Worm (Caenorhabditis elegans): Measurements from ENCODE around the gene gbf-1.
A peak's percentile ranks its signal among the peaks of the same experiment; 100 is the strongest.

DNA sequence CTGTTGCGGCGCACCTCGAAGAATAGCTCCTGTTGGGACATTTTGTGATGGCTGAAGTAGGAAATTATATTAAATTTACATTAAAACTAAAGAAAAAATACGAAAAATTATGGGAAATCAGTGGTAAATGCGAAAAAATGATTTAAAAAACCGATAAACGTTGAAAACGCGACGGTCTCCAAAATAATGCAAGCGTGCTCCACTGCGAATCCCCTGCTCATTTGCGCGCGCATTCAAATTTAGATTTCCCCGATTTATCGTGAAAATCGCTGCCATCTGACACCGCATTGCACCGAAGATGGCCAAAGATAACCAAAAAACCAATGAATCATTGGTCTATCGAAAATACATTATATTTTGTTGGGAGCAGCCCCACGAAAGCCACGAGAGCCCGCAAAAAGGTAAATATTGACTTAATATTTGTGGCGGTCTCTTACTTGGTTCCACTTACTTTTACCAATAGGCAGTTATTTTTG, 54.0 kb downstream of the gbf-1 start, which contains the start of the genes elb-1 and Y41C4A.11:
- no peak for TF ChIP-seq snpc-4 (tag; optimal IDR thresholded peaks at IDR 0.05)
- peak; percentile 33 for TF ChIP-seq egl-27 (tag; optimal IDR thresholded peaks at IDR 0.05)
